Fruit fly (Drosophila melanogaster) Kc167 (cell line): ENCODE results near the gene CheB38a.

Experiments used
- Myc ChIP-seq: fragments of >200 bp; optimal IDR thresholded peaks from 2 replicates; lab custom pipeline; 2017; ENCODE audit warnings: missing external identifiers
- Sin3A ChIP-seq: fragments of >200 bp; optimal IDR thresholded peaks from 2 replicates; lab custom pipeline; 2018; ENCODE audit warnings: missing external identifiers
- psq ChIP-seq: fragments of >200 bp; optimal IDR thresholded peaks from 2 replicates; lab custom pipeline; 2017; ENCODE audit warnings: missing external identifiers
- ttk ChIP-seq: sonication (Bioruptor generic); optimal IDR thresholded peaks from 2 replicates; lab custom pipeline; 2017; ENCODE audit warnings: missing external identifiers

DNA sequence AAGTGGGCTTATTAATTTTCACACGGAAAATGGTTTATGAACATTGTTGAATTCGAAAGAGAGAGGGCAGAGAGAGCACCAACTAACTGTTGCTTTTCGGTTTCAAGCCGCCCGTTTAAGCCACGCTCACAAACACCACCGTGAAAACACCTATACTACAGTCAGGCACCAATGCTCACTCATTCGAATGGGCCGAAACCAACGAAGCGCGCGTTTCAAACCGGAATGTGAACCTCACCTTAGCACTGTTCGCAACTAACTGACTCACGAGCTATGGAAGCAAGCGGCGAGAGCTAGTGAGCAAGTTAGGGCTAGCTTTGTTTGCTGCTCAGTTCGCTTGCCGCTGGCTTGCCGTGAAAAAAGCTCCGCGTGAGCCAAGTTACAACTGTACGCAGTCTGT lies 24.5 kb downstream of the CheB38a start:
- TF ChIP-seq psq (lab: Kevin White, UChicago), result no peak
- TF ChIP-seq ttk (lab: Kevin White, UChicago), result no peak
- TF ChIP-seq Myc, result no peak
- TF ChIP-seq Sin3A, result no peak
